Worm (Caenorhabditis elegans) whole organism, young adult: ENCODE measurements around the gene puf-11.
"Not testable (repeated sequence)": the region's sequence is repeated elsewhere in the genome, so short reads cannot be mapped to it uniquely, and the experiment has no call there.

Experiments used
- F52B5.7 ChIP-seq: sonication (generic microtip); optimal IDR thresholded peaks from 2 replicates; lab custom pipeline; 2016; ENCODE audit warnings: mild to moderate bottlenecking, missing genetic modification characterization, missing compliant biosample characterization
- Y79H2A.3 ChIP-seq: fragments of 200-800 bp; sonication (Bioruptor generic); conservative IDR thresholded peaks from 2 replicates; pipeline ENCODE4 v1.3.6; 2022; ENCODE audit warnings: missing genetic modification reagents, missing genetic modification characterization, missing compliant biosample characterization
- ama-1 ChIP-seq, 3 experiments: fragments of 150-350 bp in 1 of 3; sonication (generic microtip) in 2 of 3; optimal IDR thresholded peaks; 2 replicates each; lab custom pipeline; 2014 to 2018; ENCODE audit warnings: missing biosample characterization in 2 of 3, missing genetic modification characterization in 2 of 3, missing genetic modification reagents in 2 of 3
- ceh-100 ChIP-seq: fragments of 200-800 bp; sonication (Bioruptor generic); IDR thresholded peaks from 2 replicates; pipeline ENCODE4 v1.3.6; 2022; ENCODE audit warnings: missing genetic modification reagents, missing genetic modification characterization, missing compliant biosample characterization
- egl-44 ChIP-seq: fragments of 200-800 bp; sonication (Bioruptor generic); IDR thresholded peaks from 2 replicates; pipeline ENCODE4 v1.3.6; 2022; ENCODE audit warnings: missing genetic modification reagents, missing genetic modification characterization, missing compliant biosample characterization
- egrh-3 ChIP-seq: fragments of 200-800 bp; sonication (Bioruptor generic); IDR thresholded peaks from 2 replicates; pipeline ENCODE4 v1.3.6; 2022; ENCODE audit warnings: missing genetic modification reagents, missing genetic modification characterization, missing compliant biosample characterization
- hlh-12 ChIP-seq: sonication (generic microtip); optimal IDR thresholded peaks from 2 replicates; lab custom pipeline; 2016; ENCODE audit warnings: missing genetic modification characterization, missing compliant biosample characterization
- mes-4 ChIP-seq: sonication (generic microtip); optimal IDR thresholded peaks from 2 replicates; lab custom pipeline; 2016; ENCODE audit warnings: missing genotype, missing genetic modification characterization, missing compliant biosample characterization
- nhr-27 ChIP-seq: fragments of 200-800 bp; sonication (Bioruptor generic); optimal IDR thresholded peaks from 2 replicates; lab custom pipeline; 2018; ENCODE audit warnings: mild to moderate bottlenecking, missing genetic modification characterization, moderate library complexity, missing compliant biosample characterization
- sea-2 ChIP-seq: fragments of 200-800 bp; sonication (Bioruptor generic); IDR thresholded peaks from 2 replicates; pipeline ENCODE4 v1.3.6; 2022; ENCODE audit warnings: missing genetic modification characterization, missing compliant biosample characterization
- snpc-1.1 ChIP-seq: sonication (generic microtip); optimal IDR thresholded peaks from 2 replicates; lab custom pipeline; 2017; ENCODE audit warnings: missing genetic modification characterization, mild to moderate bottlenecking, missing compliant biosample characterization, antibody characterized with exemption, moderate library complexity, missing genotype, missing genetic modification reagents; ENCODE audit not compliant: insufficient read depth
- snpc-4 ChIP-seq, 5 experiments: fragments of 150-350 bp in 1 of 5; sonication (generic microtip) in 4 of 5; optimal IDR thresholded peaks; 2 replicates each; lab custom pipeline; 2014 to 2018; ENCODE audit warnings: missing genetic modification characterization in 5 of 5, missing biosample characterization in 3 of 5, antibody characterized with exemption in 2 of 5, mild to moderate bottlenecking in 2 of 5, missing compliant biosample characterization in 2 of 5, missing genotype in 2 of 5, moderate library complexity in 2 of 5, missing genetic modification reagents in 1 of 5
- unc-62 ChIP-seq: fragments of 150-350 bp; optimal IDR thresholded peaks from 2 replicates; lab custom pipeline; 2014; ENCODE audit warnings: missing biosample characterization, missing genetic modification reagents, missing genetic modification characterization
- ztf-22 ChIP-seq: fragments of 200-800 bp; sonication (Bioruptor generic); optimal IDR thresholded peaks from 2 replicates; lab custom pipeline; 2018; ENCODE audit warnings: mild to moderate bottlenecking, missing genetic modification characterization, moderate library complexity, missing compliant biosample characterization

ce11 chrIV:6423381-6423780 is 2.0 kb downstream of the puf-11 start:
- TF ChIP-seq nhr-27 (tag; lab: Kevin White, UChicago); snpc-1.1; egrh-3 (GFP tag; lab: Robert Waterston, UW); hlh-12 (tag; lab: Kevin White, UChicago); ama-1 (optimal IDR thresholded peaks at IDR 0.05; lab: Kevin White, UChicago); ama-1 (GFP tag; optimal IDR thresholded peaks at IDR 0.05; lab: Kevin White, UChicago); sea-2 (GFP tag; lab: Robert Waterston, UW); unc-62; mes-4; ztf-22; F52B5.7; egl-44; ceh-100 (GFP tag; lab: Robert Waterston, UW): not testable (repeated sequence)
- TF ChIP-seq snpc-4 (GFP tag; optimal IDR thresholded peaks at IDR 0.05; lab: Kevin White, UChicago): peak; percentile 26
- TF ChIP-seq snpc-4 (tag; optimal IDR thresholded peaks at IDR 0.05; lab: Kevin White, UChicago): peak in 1 of 4 experiments; percentile 71
- TF ChIP-seq Y79H2A.3 (GFP tag; lab: Robert Waterston, UW): peak; percentile 93
